Worm (Caenorhabditis elegans): Measurements from ENCODE around the gene gob-1.
A peak's percentile ranks its signal among the peaks of the same experiment; 100 is the strongest.

The gob-1 gene

DNA sequence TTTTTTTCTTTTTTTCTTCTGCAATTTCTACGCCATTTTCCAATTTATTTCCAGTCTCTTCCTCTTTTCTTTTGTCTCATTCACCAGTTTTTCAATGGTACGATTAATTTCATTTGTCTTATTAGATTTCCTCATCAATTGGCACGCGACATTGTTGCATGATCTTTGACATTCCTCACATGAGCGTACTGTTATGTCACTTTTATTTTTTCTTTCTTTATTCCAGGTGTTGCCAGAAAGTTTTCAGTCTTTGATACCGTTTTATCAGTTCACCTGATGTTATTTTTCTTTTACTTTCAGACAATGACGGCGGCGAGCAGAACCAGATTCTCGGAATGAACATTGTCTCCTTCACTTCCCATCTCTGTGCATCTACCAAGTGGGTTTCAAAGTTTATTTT, 44.0 kb downstream of the gob-1 start, which contains the start of the genes olrn-1 and C02C6.14:
Gene olrn-1 (plus strand): TSS at position 301 of the 400 bp plus-strand sequence.
Gene C02C6.14 (plus strand): TSS at position 304 of the 400 bp plus-strand sequence.
- no peak for TF ChIP-seq snpc-1.3 (tag; optimal IDR thresholded peaks at IDR 0.05; ENCODE audit: insufficient read depth)
- TF ChIP-seq F33H1.4 (GFP tag; IDR thresholded peaks at IDR 0.05): no peak

DNA sequence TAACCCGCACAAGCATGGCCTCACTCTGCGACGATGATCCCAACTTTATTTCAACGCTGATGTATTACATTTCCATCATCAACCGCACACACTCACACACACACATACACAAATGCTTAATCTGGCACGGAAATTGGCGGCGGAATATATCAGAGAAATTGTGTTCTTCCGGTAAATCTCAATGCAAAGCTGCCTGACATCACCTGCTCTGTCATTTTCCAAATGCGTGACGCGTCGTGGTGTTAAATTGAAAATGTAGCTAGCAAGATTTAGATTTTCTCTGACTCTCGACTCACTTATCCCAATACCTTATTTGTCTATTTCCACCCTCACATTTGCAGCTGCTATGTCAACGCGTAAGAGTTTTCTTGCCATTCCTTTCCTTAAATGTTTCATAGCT, 45.9 kb downstream of the gob-1 start:
- TF ChIP-seq pbrm-1 (GFP tag; IDR thresholded peaks at IDR 0.05) (no peak), efl-1 (GFP tag; optimal IDR thresholded peaks at IDR 0.05) (no peak), somi-1 (GFP tag; optimal IDR thresholded peaks at IDR 0.05) (no peak), lin-26 (GFP tag; IDR thresholded peaks at IDR 0.05) (no peak), unc-62 (GFP tag; optimal IDR thresholded peaks at IDR 0.05) (no peak), let-526 (GFP tag; IDR thresholded peaks at IDR 0.05) (no peak), ztf-28 (GFP tag; IDR thresholded peaks at IDR 0.05) (no peak), attf-6 (GFP tag; IDR thresholded peaks at IDR 0.05) (no peak), egl-18 (GFP tag; IDR thresholded peaks at IDR 0.05) (no peak), Y53G8AR.9 (GFP tag; conservative IDR thresholded peaks at IDR 0.05) (no peak), tbp1 (GFP tag; optimal IDR thresholded peaks at IDR 0.05) (no peak), ama-1 (optimal IDR thresholded peaks at IDR 0.05) (no peak), ama-1 (GFP tag; optimal IDR thresholded peaks at IDR 0.05) (no peak), D2030.7 (GFP tag; IDR thresholded peaks at IDR 0.05) (no peak), madf-6 (GFP tag; IDR thresholded peaks at IDR 0.05) (no peak), B0019.2 (GFP tag; conservative IDR thresholded peaks at IDR 0.05) (no peak)

DNA sequence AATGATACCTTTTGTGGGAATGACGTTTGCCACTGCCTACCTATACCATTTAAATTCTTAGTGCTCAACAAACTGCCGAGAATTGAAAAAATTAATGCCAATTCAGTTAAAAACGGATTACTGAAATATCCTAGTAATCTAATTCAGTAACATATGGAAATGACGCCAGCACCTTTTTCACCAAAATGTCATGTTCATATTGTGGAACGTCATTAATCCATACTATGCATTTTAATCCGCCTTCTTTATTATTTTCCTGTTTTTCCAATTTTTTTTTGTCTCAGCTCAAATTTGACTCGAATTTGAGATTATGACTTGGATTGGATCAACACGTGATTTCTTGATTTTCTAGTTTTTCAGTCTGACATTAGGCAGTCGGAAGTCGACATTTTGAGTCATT, 48.0 kb downstream of the gob-1 start:
- no peak for TF ChIP-seq nhr-27 (tag; optimal IDR thresholded peaks at IDR 0.05)
- no peak for TF ChIP-seq rcor-1 (GFP tag; IDR thresholded peaks at IDR 0.05)
- TF ChIP-seq attf-6 (GFP tag; IDR thresholded peaks at IDR 0.05): no peak
- TF ChIP-seq F49E8.2 (tag; optimal IDR thresholded peaks at IDR 0.05; ENCODE audit: insufficient read depth): no peak
- TF ChIP-seq sea-2 (GFP tag; IDR thresholded peaks at IDR 0.05): no peak
- no peak for TF ChIP-seq nhr-90 (tag; optimal IDR thresholded peaks at IDR 0.05)
- TF ChIP-seq snpc-4 (GFP tag; optimal IDR thresholded peaks at IDR 0.05): no peak
- no peak for TF ChIP-seq snpc-4 (tag; optimal IDR thresholded peaks at IDR 0.05)
- TF ChIP-seq rec-8 (tag; optimal IDR thresholded peaks at IDR 0.05): no peak
- no peak for TF ChIP-seq F33H1.4 (GFP tag; IDR thresholded peaks at IDR 0.05)

DNA sequence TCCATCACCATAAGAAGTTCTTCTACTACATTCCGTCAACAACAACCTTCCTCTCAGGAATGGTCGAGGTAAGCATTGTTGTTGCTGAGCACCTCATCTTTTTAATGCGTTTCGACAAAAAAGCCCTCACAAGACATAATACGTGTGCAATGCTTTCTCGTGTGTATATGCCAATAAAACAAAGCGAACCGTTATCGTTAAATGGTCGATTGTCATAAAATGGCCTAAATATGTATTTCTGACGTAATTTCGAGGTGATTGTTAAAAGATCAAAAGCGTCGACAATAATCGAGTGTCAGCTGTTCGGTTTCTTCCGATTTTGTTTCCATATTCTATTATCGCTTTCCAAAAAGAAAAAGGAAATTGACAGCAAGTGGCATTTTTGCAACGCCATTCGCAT, 51.3 kb downstream of the gob-1 start:
- no peak for TF ChIP-seq fkh-3 (tag; optimal IDR thresholded peaks at IDR 0.05)
- no peak for TF ChIP-seq egrh-3 (GFP tag; IDR thresholded peaks at IDR 0.05)
- no peak for TF ChIP-seq zfh-2 (GFP tag; conservative IDR thresholded peaks at IDR 0.05)
- TF ChIP-seq F10E7.11 (tag; optimal IDR thresholded peaks at IDR 0.05): no peak
- no peak for TF ChIP-seq F37B4.10 (GFP tag; IDR thresholded peaks at IDR 0.05)
- no peak for TF ChIP-seq F23B12.7 (tag; optimal IDR thresholded peaks at IDR 0.05; ENCODE audit: insufficient read depth)
- TF ChIP-seq unc-62 (GFP tag; optimal IDR thresholded peaks at IDR 0.05): no peak
- TF ChIP-seq dox-1 (GFP tag; IDR thresholded peaks at IDR 0.05): 0 out of 2 replicates have a peak, but pooled peaks have one; percentile 5
- no peak for TF ChIP-seq tlf-1 (GFP tag; optimal IDR thresholded peaks at IDR 0.05)
- no peak for TF ChIP-seq him-1 (tag; optimal IDR thresholded peaks at IDR 0.05)
- no peak for TF ChIP-seq F22D6.2 (tag; optimal IDR thresholded peaks at IDR 0.05)
- no peak for TF ChIP-seq cebp-1 (GFP tag; IDR thresholded peaks at IDR 0.05)
- TF ChIP-seq cebp-1 (tag; optimal IDR thresholded peaks at IDR 0.05): peak; percentile 28
- TF ChIP-seq nhr-80 (tag; optimal IDR thresholded peaks at IDR 0.05): peak; percentile 82
- no peak for TF ChIP-seq B0261.1 (tag; optimal IDR thresholded peaks at IDR 0.05)
- TF ChIP-seq aptf-2 (GFP tag; conservative IDR thresholded peaks at IDR 0.05): no peak
- no peak for TF ChIP-seq T07F8.4 (tag; optimal IDR thresholded peaks at IDR 0.05)
- TF ChIP-seq dpl-1 (GFP tag; optimal IDR thresholded peaks at IDR 0.05): no peak
- no peak for TF ChIP-seq mcd-1 (GFP tag; IDR thresholded peaks at IDR 0.05)
- TF ChIP-seq F33H1.4 (GFP tag; IDR thresholded peaks at IDR 0.05): no peak
- TF ChIP-seq nhr-179 (tag; optimal IDR thresholded peaks at IDR 0.05): no peak
- no peak for TF ChIP-seq ZK185.1 (tag; optimal IDR thresholded peaks at IDR 0.05; ENCODE audit: poor library complexity, severe bottlenecking)

Data from whole organism, young adult.